Worm (Caenorhabditis elegans) whole organism, L3 larva: ENCODE results near the gene magu-2.

Experiments
- ZK546.5 ChIP-seq: sonication (generic microtip); optimal IDR thresholded peaks from 2 replicates; lab custom pipeline; 2017; ENCODE audit warnings: missing biosample characterization, missing genetic modification characterization
- ama-1 ChIP-seq: fragments of 150-350 bp; optimal IDR thresholded peaks from 2 replicates; lab custom pipeline; 2018
- ceh-16 ChIP-seq: sonication (generic microtip); optimal IDR thresholded peaks from 2 replicates; lab custom pipeline; 2017; ENCODE audit warnings: missing biosample characterization, missing genetic modification characterization
- ceh-28 ChIP-seq: fragments of 150-350 bp; optimal IDR thresholded peaks from 2 replicates; lab custom pipeline; 2014; ENCODE audit warnings: missing biosample characterization, missing genetic modification reagents, missing genetic modification characterization
- ceh-82 ChIP-seq: fragments of 150-350 bp; optimal IDR thresholded peaks from 2 replicates; lab custom pipeline; 2014; ENCODE audit warnings: missing biosample characterization, missing genetic modification characterization
- ceh-9 ChIP-seq: sonication (generic microtip); optimal IDR thresholded peaks from 2 replicates; lab custom pipeline; 2018; ENCODE audit warnings: missing biosample characterization, missing genetic modification characterization
- egl-27 ChIP-seq: sonication (generic microtip); optimal IDR thresholded peaks from 4 replicates; lab custom pipeline; 2017; ENCODE audit warnings: missing biosample characterization, missing genetic modification reagents, missing genetic modification characterization
- egl-5 ChIP-seq: fragments of 150-350 bp; optimal IDR thresholded peaks from 2 replicates; lab custom pipeline; 2017; ENCODE audit warnings: missing biosample characterization, missing genetic modification reagents, missing genetic modification characterization, inconsistent platforms
- elt-2 ChIP-seq: sonication (generic microtip); optimal IDR thresholded peaks from 2 replicates; lab custom pipeline; 2016; ENCODE audit warnings: missing genetic modification reagents, mild to moderate bottlenecking, missing genetic modification characterization, missing compliant biosample characterization
- elt-3 ChIP-seq, 3 experiments: fragments of 150-350 bp in 1 of 3; sonication (generic microtip) in 2 of 3; optimal IDR thresholded peaks; 2 replicates in 2 of 3; 4 replicates in 1 of 3; lab custom pipeline; 2014 to 2017; ENCODE audit warnings: missing biosample characterization in 3 of 3, missing genetic modification characterization in 3 of 3
- eor-1 ChIP-seq, 2 experiments: fragments of 150-350 bp; optimal IDR thresholded peaks; 2 replicates each; lab custom pipeline; 2014 to 2018; ENCODE audit warnings: missing biosample characterization in 2 of 2, missing genetic modification characterization in 2 of 2
- fkh-2 ChIP-seq: fragments of 150-350 bp; optimal IDR thresholded peaks from 2 replicates; lab custom pipeline; 2014; ENCODE audit warnings: missing biosample characterization, missing genetic modification reagents, missing genetic modification characterization
- fos-1 ChIP-seq: fragments of 150-350 bp; optimal IDR thresholded peaks from 2 replicates; lab custom pipeline; 2014; ENCODE audit warnings: missing biosample characterization, missing genetic modification characterization
- hmg-11 ChIP-seq: sonication (generic microtip); optimal IDR thresholded peaks from 2 replicates; lab custom pipeline; 2016; ENCODE audit warnings: missing genetic modification characterization, missing compliant biosample characterization
- jun-1 ChIP-seq: fragments of 150-350 bp; optimal IDR thresholded peaks from 2 replicates; lab custom pipeline; 2014; ENCODE audit warnings: missing biosample characterization, missing genetic modification reagents, missing genetic modification characterization
- lin-15B ChIP-seq: fragments of 150-350 bp; optimal IDR thresholded peaks from 2 replicates; lab custom pipeline; 2014; ENCODE audit warnings: missing biosample characterization, missing genetic modification characterization
- lin-39 ChIP-seq: fragments of 150-350 bp; optimal IDR thresholded peaks from 2 replicates; lab custom pipeline; 2018; ENCODE audit warnings: missing biosample characterization, missing genetic modification reagents, missing genetic modification characterization
- lsy-12 ChIP-seq: sonication (generic microtip); optimal IDR thresholded peaks from 2 replicates; lab custom pipeline; 2016; ENCODE audit warnings: mild to moderate bottlenecking, missing genetic modification characterization, missing compliant biosample characterization
- mdl-1 ChIP-seq: fragments of 150-350 bp; optimal IDR thresholded peaks from 2 replicates; lab custom pipeline; 2014; ENCODE audit warnings: missing biosample characterization, missing genetic modification characterization
- nfya-1 ChIP-seq: sonication (generic microtip); optimal IDR thresholded peaks from 2 replicates; lab custom pipeline; 2017; ENCODE audit warnings: missing genetic modification characterization, mild to moderate bottlenecking, missing compliant biosample characterization, antibody characterized with exemption, moderate library complexity; ENCODE audit not compliant: insufficient read depth
- nhr-237 ChIP-seq: fragments of 150-350 bp; optimal IDR thresholded peaks from 2 replicates; lab custom pipeline; 2014; ENCODE audit warnings: missing biosample characterization, missing genetic modification characterization
- nhr-28 ChIP-seq: fragments of 150-350 bp; optimal IDR thresholded peaks from 2 replicates; lab custom pipeline; 2014; ENCODE audit warnings: missing biosample characterization, missing genetic modification characterization
- nhr-77 ChIP-seq: fragments of 150-350 bp; optimal IDR thresholded peaks from 2 replicates; lab custom pipeline; 2014; ENCODE audit warnings: missing biosample characterization, missing genetic modification characterization
- pha-4 ChIP-seq: fragments of 150-350 bp; optimal IDR thresholded peaks from 2 replicates; lab custom pipeline; 2014; ENCODE audit warnings: missing biosample characterization, missing genetic modification reagents, missing genetic modification characterization
- pqm-1 ChIP-seq: fragments of 150-350 bp; optimal IDR thresholded peaks from 2 replicates; lab custom pipeline; 2017; ENCODE audit warnings: missing biosample characterization, missing genetic modification characterization, inconsistent platforms
- skn-1 ChIP-seq: fragments of 150-350 bp; optimal IDR thresholded peaks from 2 replicates; lab custom pipeline; 2014; ENCODE audit warnings: missing biosample characterization, missing genetic modification characterization
- snpc-4 ChIP-seq: fragments of 150-350 bp; optimal IDR thresholded peaks from 2 replicates; lab custom pipeline; 2014; ENCODE audit warnings: missing biosample characterization, missing genetic modification characterization
- tbx-2 ChIP-seq: sonication (generic microtip); optimal IDR thresholded peaks from 2 replicates; lab custom pipeline; 2016; ENCODE audit warnings: mild to moderate bottlenecking, missing genetic modification characterization, missing compliant biosample characterization
- unc-39 ChIP-seq: sonication (generic microtip); optimal IDR thresholded peaks from 4 replicates; lab custom pipeline; 2017; ENCODE audit warnings: missing biosample characterization, missing genetic modification characterization
- zag-1 ChIP-seq: fragments of 150-350 bp; optimal IDR thresholded peaks from 2 replicates; lab custom pipeline; 2014; ENCODE audit warnings: missing biosample characterization, missing genetic modification characterization
- ztf-11 ChIP-seq: fragments of 150-350 bp; optimal IDR thresholded peaks from 2 replicates; lab custom pipeline; 2014; ENCODE audit warnings: missing biosample characterization, missing genetic modification characterization
- ztf-4 ChIP-seq: fragments of 150-350 bp; optimal IDR thresholded peaks from 2 replicates; lab custom pipeline; 2014; ENCODE audit warnings: missing biosample characterization, missing genetic modification characterization

Gene magu-2

DNA sequence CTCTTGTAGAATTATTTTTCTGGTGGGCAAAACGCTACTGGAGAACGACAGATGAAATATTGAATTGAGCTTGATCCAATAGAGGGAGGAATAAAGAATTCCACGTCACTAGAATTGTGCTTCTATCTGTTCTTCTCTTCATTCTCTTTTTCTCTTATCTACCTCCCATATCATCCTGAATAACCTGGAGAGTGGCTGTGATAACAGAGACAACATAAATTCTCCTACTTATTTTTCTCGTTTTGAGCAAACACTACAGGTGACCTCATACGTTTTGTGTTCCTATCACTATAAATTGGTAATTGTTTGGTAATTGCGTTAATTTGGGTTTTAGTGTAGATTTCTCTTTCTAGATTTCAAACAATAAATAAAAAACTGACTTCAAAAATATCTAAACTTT lies 19.7 kb downstream of the magu-2 start:
- TF ChIP-seq zag-1 (tag; lab: Kevin White, UChicago) (no peak), pqm-1 (peak; percentile 8), fkh-2 (tag; lab: Kevin White, UChicago) (no peak), elt-2 (tag; lab: Kevin White, UChicago) (peak; percentile 70), pha-4 (tag; lab: Kevin White, UChicago) (peak; percentile 4)

DNA sequence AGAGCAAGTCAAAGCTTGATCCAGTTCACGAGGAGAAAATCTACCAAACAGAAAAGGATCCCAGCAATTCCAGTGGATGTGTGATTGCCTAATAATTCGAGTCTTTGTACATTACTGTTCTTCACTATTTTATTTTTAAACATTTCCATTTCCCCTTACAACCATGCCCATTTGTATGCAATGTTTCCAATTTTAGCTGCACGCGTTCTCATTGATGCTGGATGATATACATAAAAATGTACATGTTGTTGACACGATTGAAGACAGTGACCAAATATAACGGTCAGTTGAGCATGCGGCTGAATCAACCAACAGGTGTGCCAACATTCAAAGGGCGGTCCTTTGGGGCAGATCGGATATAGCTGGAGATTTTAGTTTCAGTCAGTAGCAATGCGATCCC lies 24.6 kb downstream of the magu-2 start, which contains the start of gene B0507.1:
Gene B0507.1 (plus strand): TSS at position 301 of the 400 bp plus-strand sequence.
- TF ChIP-seq pqm-1 (no peak), lin-39 (tag; lab: Kevin White, UChicago) (no peak), hmg-11 (tag; lab: Kevin White, UChicago) (no peak), skn-1 (tag; lab: Kevin White, UChicago) (no peak), ama-1 (lab: Kevin White, UChicago) (no peak), eor-1 (tag; optimal IDR thresholded peaks at IDR 0.05; lab: Kevin White, UChicago) (no peak), fkh-2 (tag; lab: Kevin White, UChicago) (no peak), lsy-12 (tag; lab: Kevin White, UChicago) (no peak), elt-3 (tag; optimal IDR thresholded peaks at IDR 0.05; lab: Kevin White, UChicago) (no peak), nhr-77 (no peak), nhr-237 (tag; lab: Kevin White, UChicago) (no peak), ceh-82 (tag; lab: Kevin White, UChicago) (no peak), tbx-2 (tag; lab: Kevin White, UChicago) (no peak), fos-1 (tag; lab: Kevin White, UChicago) (no peak), unc-39 (no peak), jun-1 (tag; lab: Kevin White, UChicago) (no peak), ztf-4 (tag; lab: Kevin White, UChicago) (no peak), ztf-11 (tag; lab: Kevin White, UChicago) (no peak), ZK546.5 (tag; lab: Kevin White, UChicago) (no peak), egl-5 (tag; lab: Kevin White, UChicago) (no peak)
- TF ChIP-seq, all 47 proteins: peak for 0

- TF ChIP-seq ceh-16 (tag; lab: Kevin White, UChicago): no peak
- no peak for TF ChIP-seq unc-39
- TF ChIP-seq snpc-4 (tag; lab: Kevin White, UChicago): peak; percentile 41
- peak; percentile 74 for TF ChIP-seq pha-4 (tag; lab: Kevin White, UChicago)
- peak; percentile 40 for TF ChIP-seq lin-15B
- TF ChIP-seq pqm-1: peak; percentile 28
- TF ChIP-seq skn-1 (tag; lab: Kevin White, UChicago): no peak
- peak; percentile 37 for TF ChIP-seq elt-2 (tag; lab: Kevin White, UChicago)
- TF ChIP-seq ceh-28: peak; percentile 29
These were observed 26.9 kb downstream of the magu-2 start, which contains the start of gene B0507.2 for ce11 chrV:8773826-8774382. TSS of gene B0507.2 (plus strand) at chrV:8774332.

DNA sequence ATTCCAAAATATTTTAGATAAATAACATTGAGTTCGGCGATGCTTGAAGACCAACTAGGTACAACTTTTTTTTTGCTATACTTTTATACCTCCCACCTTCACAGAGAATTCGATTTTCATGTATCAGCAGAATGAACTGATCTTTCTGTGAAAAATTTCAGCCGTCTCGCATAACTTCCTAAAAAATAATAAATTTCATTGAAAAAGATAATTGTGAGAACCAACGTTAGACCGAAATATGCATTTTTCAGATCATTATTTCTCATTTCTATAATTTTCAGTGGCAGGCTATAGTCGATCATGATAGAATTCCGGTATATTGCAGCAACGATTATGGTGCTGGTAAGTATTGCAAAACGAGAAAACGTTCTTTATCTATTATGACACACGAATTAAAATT lies 29.2 kb downstream of the magu-2 start, which contains the start of gene srx-115:
Gene srx-115 (plus strand): TSS at position 301 of the 400 bp plus-strand sequence.
- no peak for TF ChIP-seq ceh-9 (tag; lab: Kevin White, UChicago)
- TF ChIP-seq hmg-11 (tag; lab: Kevin White, UChicago): no peak
- no peak for TF ChIP-seq eor-1 (tag; optimal IDR thresholded peaks at IDR 0.05; lab: Kevin White, UChicago)

ce11 chrV:8769154-8769553 lies 31.7 kb downstream of the magu-2 start:
- TF ChIP-seq pqm-1 (peak; percentile 84), unc-39 (no peak), mdl-1 (tag; lab: Kevin White, UChicago) (no peak), jun-1 (tag; lab: Kevin White, UChicago) (peak; percentile 85), pha-4 (tag; lab: Kevin White, UChicago) (peak; percentile 34), elt-2 (tag; lab: Kevin White, UChicago) (peak; percentile 98), nhr-28 (tag; lab: Kevin White, UChicago) (no peak)

DNA sequence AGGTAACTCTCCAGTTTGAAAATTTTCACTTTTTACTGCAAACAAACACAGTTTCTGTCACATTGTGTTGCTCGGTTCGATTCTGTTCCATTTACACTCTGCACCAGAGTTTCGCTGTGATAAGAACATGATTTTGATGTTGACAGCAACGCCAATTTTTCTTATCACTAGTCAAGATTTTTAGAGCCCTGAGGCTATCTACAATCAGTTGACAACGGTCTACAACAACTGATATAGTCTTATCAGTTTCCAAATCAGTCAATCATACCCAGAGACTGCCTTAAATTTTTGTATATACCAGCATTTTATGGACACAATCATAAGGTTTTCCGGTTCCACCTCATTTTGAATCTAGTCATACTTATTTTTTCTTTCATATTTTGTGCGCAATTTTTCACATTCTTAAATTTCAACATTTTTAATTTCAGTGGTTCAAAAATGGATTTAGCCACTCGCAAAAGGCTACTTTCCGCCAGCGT lies 32.3 kb downstream of the magu-2 start, which contains the start of gene B0507.3:
Gene B0507.3 (plus strand): TSS at position 429 of the 479 bp plus-strand sequence.
- TF ChIP-seq nfya-1 (tag; lab: Kevin White, UChicago) (no peak), pha-4 (tag; lab: Kevin White, UChicago) (peak; percentile 79), elt-2 (tag; lab: Kevin White, UChicago) (peak; percentile 100), jun-1 (tag; lab: Kevin White, UChicago) (peak; percentile 90), skn-1 (tag; lab: Kevin White, UChicago) (peak; percentile 41), egl-5 (tag; lab: Kevin White, UChicago) (no peak), egl-27 (tag; lab: Kevin White, UChicago) (peak; percentile 67), ceh-16 (tag; lab: Kevin White, UChicago) (no peak), ZK546.5 (tag; lab: Kevin White, UChicago) (no peak), nhr-77 (no peak), pqm-1 (peak; percentile 100), fos-1 (tag; lab: Kevin White, UChicago) (peak; percentile 32)
